Fruit fly (Drosophila melanogaster): ENCODE data around the gene CG17721.

The CG17721 gene

DNA sequence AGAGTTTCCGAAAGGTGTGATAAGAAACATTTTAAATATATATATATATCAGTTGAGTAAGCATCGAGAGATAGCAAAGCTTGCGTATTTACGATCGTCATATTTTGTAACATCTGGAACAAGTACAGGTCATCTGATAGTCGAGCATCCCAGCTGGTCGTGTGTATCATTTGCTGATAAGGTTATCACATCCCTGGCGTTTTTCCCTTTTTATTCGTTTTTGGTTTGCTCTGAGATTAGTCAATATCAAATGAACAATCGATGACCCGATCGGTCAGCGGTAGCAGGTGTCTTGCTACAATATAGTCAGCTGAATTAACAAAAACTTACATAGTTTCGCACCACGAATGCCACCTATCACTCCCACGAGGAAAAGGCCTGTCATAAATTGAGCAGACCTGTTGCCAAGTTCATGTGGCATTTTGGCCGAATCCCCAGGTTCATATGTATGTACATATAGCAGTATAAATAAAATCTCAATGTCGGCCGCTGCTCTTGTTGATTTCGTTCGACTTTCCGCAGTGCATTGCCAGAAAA is 34.0 kb upstream of the CG17721 start (continued):
- TF ChIP-seq Dll (GFP tag; IDR thresholded peaks at IDR 0.05; ENCODE audit: partially characterized antibody) (no peak), CG14710 (tag; optimal IDR thresholded peaks at IDR 0.05) (no peak), hkb (optimal IDR thresholded peaks at IDR 0.05) (no peak), hkb (GFP tag; IDR thresholded peaks at IDR 0.05) (peak; percentile 60; the same call in 1 of the 2 replicates), CG4820 (GFP tag; optimal IDR thresholded peaks at IDR 0.05) (peak; percentile 28), Fer3 (tag; optimal IDR thresholded peaks at IDR 0.05) (peak; percentile 63), scrt (GFP tag; optimal IDR thresholded peaks at IDR 0.05) (peak; percentile 63), CG4282 (GFP tag; optimal IDR thresholded peaks at IDR 0.05) (no peak), CG13123 (GFP tag; optimal IDR thresholded peaks at IDR 0.05) (no peak), sqz (GFP tag; optimal IDR thresholded peaks at IDR 0.05) (no peak), Aef1 (GFP tag; IDR thresholded peaks at IDR 0.05) (peak; percentile 52), CG13424 (tag; optimal IDR thresholded peaks at IDR 0.05) (peak; percentile 53), HmgZ (tag; optimal IDR thresholded peaks at IDR 0.05) (peak; percentile 26), CG8359 (GFP tag; optimal IDR thresholded peaks at IDR 0.05; ENCODE audit: borderline replicate concordance) (no peak), CG9932 (GFP tag; IDR thresholded peaks at IDR 0.05) (peak; percentile 40), emc (GFP tag; optimal IDR thresholded peaks at IDR 0.05) (no peak), CG17912 (GFP tag; optimal IDR thresholded peaks at IDR 0.05) (no peak), CG10959 (GFP tag; IDR thresholded peaks at IDR 0.05) (no peak), CTCF (GFP tag; optimal IDR thresholded peaks at IDR 0.05) (no peak), ato (GFP tag; IDR thresholded peaks at IDR 0.05; ENCODE audit: partially characterized antibody) (no peak), gce (GFP tag; IDR thresholded peaks at IDR 0.05) (no peak), zf30C (GFP tag; optimal IDR thresholded peaks at IDR 0.05) (no peak), fru (optimal IDR thresholded peaks at IDR 0.05) (no peak), CG11456 (GFP tag; IDR thresholded peaks at IDR 0.05) (no peak), Med (GFP tag) (peak; percentile 77), CG18599 (GFP tag; optimal IDR thresholded peaks at IDR 0.05) (peak; percentile 82), tx (GFP tag; optimal IDR thresholded peaks at IDR 0.05) (no peak), Fer1 (GFP tag; optimal IDR thresholded peaks at IDR 0.05) (peak; percentile 46), CG10654 (GFP tag; optimal IDR thresholded peaks at IDR 0.05) (peak; percentile 46), CG1603 (tag; optimal IDR thresholded peaks at IDR 0.05) (peak; percentile 32), HLH3B (GFP tag; IDR thresholded peaks at IDR 0.05) (peak; percentile 50), D (optimal IDR thresholded peaks at IDR 0.05) (no peak), D (GFP tag; optimal IDR thresholded peaks at IDR 0.05) (no peak), CG7928 (GFP tag; optimal IDR thresholded peaks at IDR 0.05) (no peak), HLHmδ (GFP tag; optimal IDR thresholded peaks at IDR 0.05) (no peak), CG33557 (GFP tag; optimal IDR thresholded peaks at IDR 0.05) (no peak), CG12071 (GFP tag; optimal IDR thresholded peaks at IDR 0.05) (no peak), psq (GFP tag; optimal IDR thresholded peaks at IDR 0.05) (no peak), CG9609 (GFP tag; optimal IDR thresholded peaks at IDR 0.05) (no peak), CG10462 (GFP tag; optimal IDR thresholded peaks at IDR 0.05) (no peak), CrebB (tag; optimal IDR thresholded peaks at IDR 0.05) (peak; percentile 29), Chrac-16 (GFP tag; optimal IDR thresholded peaks at IDR 0.05) (peak; percentile 51), fd102C (GFP tag; optimal IDR thresholded peaks at IDR 0.05) (no peak), lab (GFP tag; optimal IDR thresholded peaks at IDR 0.05) (peak; percentile 81), ab (GFP tag; optimal IDR thresholded peaks at IDR 0.05) (no peak), CG17385 (GFP tag; optimal IDR thresholded peaks at IDR 0.05) (no peak), ewg (GFP tag; optimal IDR thresholded peaks at IDR 0.05) (no peak), bcd (GFP tag; optimal IDR thresholded peaks at IDR 0.05) (peak; percentile 58), Dref (GFP tag; IDR thresholded peaks at IDR 0.05) (no peak), peb (GFP tag; IDR thresholded peaks at IDR 0.05) (no peak), Bgb (GFP tag; IDR thresholded peaks at IDR 0.05; ENCODE audit: partially characterized antibody) (no peak), unc-4 (GFP tag; IDR thresholded peaks at IDR 0.05; ENCODE audit: partially characterized antibody) (no peak)
